Worm (Caenorhabditis elegans) whole organism, late embryonic: ENCODE measurements around the gene taf-10.

ENCODE experiments used
- C38D4.7 ChIP-seq: fragments of 200-800 bp; sonication (Bioruptor generic); optimal IDR thresholded peaks from 2 replicates; lab custom pipeline; 2018; ENCODE audit warnings: mild to moderate bottlenecking, missing genetic modification characterization, moderate library complexity, missing compliant biosample characterization
- F13H6.1 ChIP-seq: sonication (generic microtip); optimal IDR thresholded peaks from 2 replicates; lab custom pipeline; 2016; ENCODE audit warnings: missing genetic modification characterization, missing compliant biosample characterization
- ceh-31 ChIP-seq: sonication (generic microtip); optimal IDR thresholded peaks from 2 replicates; lab custom pipeline; 2016; ENCODE audit warnings: missing genetic modification characterization, missing compliant biosample characterization
- dmd-4 ChIP-seq: sonication (generic microtip); optimal IDR thresholded peaks from 2 replicates; lab custom pipeline; 2016; ENCODE audit warnings: borderline replicate concordance, missing genetic modification characterization, missing compliant biosample characterization
- elt-4 ChIP-seq: sonication (generic microtip); optimal IDR thresholded peaks from 2 replicates; lab custom pipeline; 2016; ENCODE audit warnings: missing genetic modification characterization, missing compliant biosample characterization
- eyg-1 ChIP-seq: sonication (generic microtip); optimal IDR thresholded peaks from 2 replicates; lab custom pipeline; 2016; ENCODE audit warnings: missing genotype, missing genetic modification characterization, missing compliant biosample characterization
- fax-1 ChIP-seq: sonication (generic microtip); optimal IDR thresholded peaks from 2 replicates; lab custom pipeline; 2016; ENCODE audit warnings: missing genotype, missing genetic modification characterization, missing compliant biosample characterization
- gmeb-2 ChIP-seq: sonication (generic microtip); optimal IDR thresholded peaks from 2 replicates; lab custom pipeline; 2016; ENCODE audit warnings: missing genetic modification characterization, inconsistent platforms, missing compliant biosample characterization
- hlh-15 ChIP-seq: sonication (generic microtip); optimal IDR thresholded peaks from 2 replicates; lab custom pipeline; 2016; ENCODE audit warnings: missing genetic modification characterization, missing compliant biosample characterization
- hlh-6 ChIP-seq: sonication (generic microtip); optimal IDR thresholded peaks from 2 replicates; lab custom pipeline; 2016; ENCODE audit warnings: missing genotype, missing genetic modification characterization, missing compliant biosample characterization
- hlh-8 ChIP-seq: sonication (generic microtip); optimal IDR thresholded peaks from 2 replicates; lab custom pipeline; 2016; ENCODE audit warnings: missing genotype, missing genetic modification characterization, missing compliant biosample characterization
- lim-6 ChIP-seq: sonication (generic microtip); optimal IDR thresholded peaks from 2 replicates; lab custom pipeline; 2016; ENCODE audit warnings: missing genetic modification characterization, missing compliant biosample characterization
- madf-2 ChIP-seq: sonication (generic microtip); optimal IDR thresholded peaks from 2 replicates; lab custom pipeline; 2017; ENCODE audit warnings: missing genetic modification characterization, missing compliant biosample characterization
- odd-2 ChIP-seq: sonication (generic microtip); optimal IDR thresholded peaks from 2 replicates; lab custom pipeline; 2017; ENCODE audit warnings: antibody characterized with exemption, mild to moderate bottlenecking, missing genetic modification characterization, missing compliant biosample characterization
- pax-1 ChIP-seq: fragments of 150-350 bp; optimal IDR thresholded peaks from 2 replicates; lab custom pipeline; 2014; ENCODE audit warnings: missing biosample characterization, missing genetic modification characterization

Gene taf-10

ce11 chrV:4733952-4734351, 47.0 kb downstream of the taf-10 start:
- TF ChIP-seq hlh-8 (tag; lab: Kevin White, UChicago) (no peak), gmeb-2 (tag; lab: Kevin White, UChicago) (no peak), hlh-15 (no peak), F13H6.1 (tag; lab: Kevin White, UChicago) (no peak), elt-4 (tag; lab: Kevin White, UChicago) (no peak), pax-1 (tag; lab: Kevin White, UChicago) (no peak), eyg-1 (no peak), hlh-6 (tag; lab: Kevin White, UChicago) (no peak), fax-1 (tag; lab: Kevin White, UChicago) (no peak), madf-2 (no peak), ceh-31 (tag; lab: Kevin White, UChicago) (no peak), odd-2 (tag; lab: Kevin White, UChicago) (no peak), dmd-4 (tag; lab: Kevin White, UChicago) (no peak)

- TF ChIP-seq lim-6 (no peak), C38D4.7 (GFP tag; lab: Kevin White, UChicago) (no peak)
Measured at ce11 chrV:4734608-4735007, 47.7 kb downstream of the taf-10 start.
